Worm (Caenorhabditis elegans): ENCODE results near the gene cmtr-1.

cmtr-1 gene

DNA sequence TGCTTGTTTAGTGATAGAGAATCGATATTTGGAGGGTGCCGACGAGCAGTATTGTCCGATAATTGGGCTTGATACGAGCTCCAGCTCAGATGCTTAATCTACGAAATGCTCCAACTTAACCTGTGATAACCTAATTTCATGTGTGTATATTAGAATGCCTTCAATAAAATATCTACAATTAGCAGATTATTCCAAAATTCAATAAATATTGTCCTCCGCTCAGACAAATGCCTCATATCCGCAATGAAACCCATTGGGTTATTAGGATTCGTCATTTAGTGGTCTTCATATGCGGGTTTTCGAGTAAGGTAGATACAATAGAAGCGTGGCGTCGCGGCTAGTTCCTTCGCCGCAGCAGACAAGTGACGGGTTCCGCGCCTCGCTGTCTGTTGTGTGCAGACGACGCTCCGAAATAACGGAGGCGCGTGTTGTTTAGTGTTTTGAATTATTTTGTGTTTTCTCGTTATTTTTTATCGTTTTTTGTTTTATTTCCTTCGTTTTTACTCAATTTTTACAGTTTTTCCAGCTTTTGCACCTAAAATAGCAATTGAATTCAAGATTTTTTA is at the start of gene cmtr-1:
Gene cmtr-1, plus strand, starts transcription at position 516 of the 566 bp plus-strand sequence.
- TF ChIP-seq eor-1 (tag; optimal IDR thresholded peaks at IDR 0.05) (peak in 1 of 2 experiments; percentile 13), tbx-2 (tag; optimal IDR thresholded peaks at IDR 0.05) (peak; percentile 93), aly-2 (tag; optimal IDR thresholded peaks at IDR 0.05) (peak; percentile 75), ceh-16 (tag; optimal IDR thresholded peaks at IDR 0.05) (no peak), nhr-76 (tag; optimal IDR thresholded peaks at IDR 0.05) (peak; percentile 49), nhr-237 (tag; optimal IDR thresholded peaks at IDR 0.05) (no peak), ztf-4 (tag; optimal IDR thresholded peaks at IDR 0.05) (peak; percentile 62), R02D3.7 (tag; optimal IDR thresholded peaks at IDR 0.05) (peak; percentile 80), elt-2 (tag; optimal IDR thresholded peaks at IDR 0.05) (peak; percentile 80), egl-27 (tag; optimal IDR thresholded peaks at IDR 0.05) (peak; percentile 74), egl-5 (tag; optimal IDR thresholded peaks at IDR 0.05) (peak; percentile 90), ZK546.5 (tag; optimal IDR thresholded peaks at IDR 0.05) (no peak), ceh-28 (tag; optimal IDR thresholded peaks at IDR 0.05) (peak; percentile 85), ama-1 (optimal IDR thresholded peaks at IDR 0.05) (peak; percentile 92), elt-3 (tag; optimal IDR thresholded peaks at IDR 0.05) (peak in 1 of 3 experiments; percentile 10), nhr-67 (tag; optimal IDR thresholded peaks at IDR 0.05) (peak; percentile 52), unc-39 (tag; optimal IDR thresholded peaks at IDR 0.05) (no peak), pqm-1 (tag; optimal IDR thresholded peaks at IDR 0.05) (peak; percentile 86), lin-15B (tag; optimal IDR thresholded peaks at IDR 0.05) (peak; percentile 92), mdl-1 (tag; optimal IDR thresholded peaks at IDR 0.05) (peak; percentile 4), ztf-11 (tag; optimal IDR thresholded peaks at IDR 0.05) (no peak), pha-4 (tag; optimal IDR thresholded peaks at IDR 0.05) (peak; percentile 97), nhr-77 (tag; optimal IDR thresholded peaks at IDR 0.05) (peak; percentile 95), skn-1 (tag; optimal IDR thresholded peaks at IDR 0.05) (peak; percentile 90), lsy-12 (tag; optimal IDR thresholded peaks at IDR 0.05) (peak; percentile 94), fkh-10 (GFP tag; optimal IDR thresholded peaks at IDR 0.05) (peak; percentile 88), fkh-2 (tag; optimal IDR thresholded peaks at IDR 0.05) (no peak), jun-1 (tag; optimal IDR thresholded peaks at IDR 0.05) (peak; percentile 88), zag-1 (tag; optimal IDR thresholded peaks at IDR 0.05) (peak; percentile 26), nhr-43 (tag; optimal IDR thresholded peaks at IDR 0.05; ENCODE audit: poor library complexity, severe bottlenecking) (peak; percentile 96), ceh-82 (tag; optimal IDR thresholded peaks at IDR 0.05) (peak; percentile 88), nhr-28 (tag; optimal IDR thresholded peaks at IDR 0.05) (peak; percentile 59), sea-2 (GFP tag; optimal IDR thresholded peaks at IDR 0.05) (no peak), ceh-9 (tag; optimal IDR thresholded peaks at IDR 0.05) (no peak), nfya-1 (tag; optimal IDR thresholded peaks at IDR 0.05; ENCODE audit: insufficient read depth) (peak; percentile 92), hmg-11 (tag; optimal IDR thresholded peaks at IDR 0.05) (peak; percentile 99), nhr-25 (tag; optimal IDR thresholded peaks at IDR 0.05) (peak; percentile 98), nhr-12 (tag; optimal IDR thresholded peaks at IDR 0.05) (no peak), lin-39 (tag; optimal IDR thresholded peaks at IDR 0.05) (peak; percentile 96), nhr-11 (tag; optimal IDR thresholded peaks at IDR 0.05) (no peak), snpc-4 (tag; optimal IDR thresholded peaks at IDR 0.05) (peak; percentile 100), mml-1 (tag; optimal IDR thresholded peaks at IDR 0.05) (no peak), unc-62 (GFP tag; optimal IDR thresholded peaks at IDR 0.05) (peak; percentile 47), elt-1 (tag; optimal IDR thresholded peaks at IDR 0.05) (peak; percentile 38), nhr-23 (tag; optimal IDR thresholded peaks at IDR 0.05) (peak; percentile 97), daf-12 (tag; optimal IDR thresholded peaks at IDR 0.05) (no peak), fos-1 (tag; optimal IDR thresholded peaks at IDR 0.05) (peak; percentile 68)

Measured in whole organism, L3 larva.